Worm (Caenorhabditis elegans) whole organism, L4/young adult: ENCODE measurements around the gene taf-3.

Experiments used
- W03F9.2 ChIP-seq: fragments of 150-350 bp; optimal IDR thresholded peaks from 2 replicates; lab custom pipeline; 2014; ENCODE audit warnings: missing biosample characterization, missing genetic modification characterization
- dao-5 ChIP-seq: sonication (generic microtip); optimal IDR thresholded peaks from 2 replicates; lab custom pipeline; 2016; ENCODE audit warnings: missing genotype, missing genetic modification characterization, moderate library complexity, missing compliant biosample characterization
- him-1 ChIP-seq: sonication (generic microtip); optimal IDR thresholded peaks from 2 replicates; lab custom pipeline; 2016; ENCODE audit warnings: missing genotype, missing genetic modification reagents, missing genetic modification characterization, missing compliant biosample characterization

ce11 chrX:16331932-16332485 lies at the start of gene taf-3:
- TF ChIP-seq dao-5 = no peak
- TF ChIP-seq him-1 (tag; lab: Kevin White, UChicago) = no peak
- no peak for TF ChIP-seq W03F9.2
